Fruit fly (Drosophila melanogaster) whole organism, prepupa: ENCODE data around the gene CG18476.

Experiments
- Blimp-1 ChIP-seq: fragments of 200-800 bp; sonication (Bioruptor generic); optimal IDR thresholded peaks from 3 replicates; lab custom pipeline; 2017; ENCODE audit warnings: missing biosample characterization, missing genetic modification characterization, mild to moderate bottlenecking, moderate library complexity, missing genetic modification reagents
- CG10631 ChIP-seq: fragments of 200-800 bp; sonication (Bioruptor generic); optimal IDR thresholded peaks from 2 replicates; lab custom pipeline; 2016; ENCODE audit warnings: missing biosample characterization, missing genetic modification characterization
- CG10669 ChIP-seq: fragments of 200-800 bp; sonication (Bioruptor generic); optimal IDR thresholded peaks from 3 replicates; lab custom pipeline; 2018; ENCODE audit warnings: missing biosample characterization, mild to moderate bottlenecking, missing genetic modification characterization, moderate library complexity
- CG11294 ChIP-seq: fragments of 200-800 bp; sonication (Bioruptor generic); IDR thresholded peaks from 2 replicates; pipeline ENCODE4 v1.3.6; 2022; ENCODE audit warnings: missing biosample characterization, missing genetic modification characterization
- CG11762 ChIP-seq: fragments of 200-800 bp; sonication (Bioruptor generic); optimal IDR thresholded peaks from 3 replicates; lab custom pipeline; 2016; ENCODE audit warnings: missing biosample characterization, missing genetic modification characterization; ENCODE audit not compliant: insufficient read depth
- CG11902 ChIP-seq: fragments of 200-800 bp; sonication (Bioruptor generic); optimal IDR thresholded peaks from 3 replicates; lab custom pipeline; 2016; ENCODE audit warnings: missing biosample characterization, missing genetic modification characterization
- CG15336 ChIP-seq: fragments of 200-800 bp; sonication (Bioruptor generic); IDR thresholded peaks from 2 replicates; pipeline ENCODE4 v1.3.6; 2022; ENCODE audit warnings: missing biosample characterization, missing genetic modification characterization
- CG16779 ChIP-seq: fragments of 200-800 bp; sonication (Bioruptor generic); optimal IDR thresholded peaks from 3 replicates; lab custom pipeline; 2017; ENCODE audit warnings: missing biosample characterization, mild to moderate bottlenecking, missing genetic modification characterization
- CG31627 ChIP-seq: fragments of 200-800 bp; sonication (Bioruptor generic); optimal IDR thresholded peaks from 3 replicates; lab custom pipeline; 2016; ENCODE audit warnings: missing biosample characterization, missing genetic modification characterization
- CG34406 ChIP-seq: fragments of 200-800 bp; sonication (Bioruptor generic); optimal IDR thresholded peaks from 3 replicates; lab custom pipeline; 2016; ENCODE audit warnings: missing biosample characterization, missing genetic modification characterization
- CG3919 ChIP-seq: fragments of 200-800 bp; sonication (Bioruptor generic); optimal IDR thresholded peaks from 3 replicates; lab custom pipeline; 2016; ENCODE audit warnings: missing biosample characterization, missing genetic modification characterization
- CG4318 ChIP-seq: fragments of 200-800 bp; sonication (Bioruptor generic); optimal IDR thresholded peaks from 3 replicates; lab custom pipeline; 2017; ENCODE audit warnings: missing biosample characterization, mild to moderate bottlenecking, missing genetic modification characterization
- CG6163 ChIP-seq: fragments of 200-800 bp; sonication (Bioruptor generic); IDR thresholded peaks from 3 replicates; pipeline ENCODE4 v1.3.6; 2022; ENCODE audit warnings: missing biosample characterization, missing genetic modification characterization
- CG6276 ChIP-seq: fragments of 200-800 bp; sonication (Bioruptor generic); optimal IDR thresholded peaks from 2 replicates; lab custom pipeline; 2017; ENCODE audit warnings: missing biosample characterization, mild to moderate bottlenecking, missing genetic modification characterization
- CG6792 ChIP-seq: fragments of 200-800 bp; sonication (Bioruptor generic); optimal IDR thresholded peaks from 3 replicates; lab custom pipeline; 2016; ENCODE audit warnings: missing biosample characterization, missing genetic modification characterization
- CG6808 ChIP-seq: fragments of 200-800 bp; sonication (Bioruptor generic); optimal IDR thresholded peaks from 3 replicates; lab custom pipeline; 2017; ENCODE audit warnings: missing biosample characterization, missing genetic modification characterization, mild to moderate bottlenecking, moderate library complexity, missing genetic modification reagents
- CG8119 ChIP-seq: fragments of 200-800 bp; sonication (Bioruptor generic); IDR thresholded peaks from 3 replicates; pipeline ENCODE4 v1.3.6; 2022; ENCODE audit warnings: missing biosample characterization, missing genetic modification characterization
- CG8319 ChIP-seq: fragments of 200-800 bp; sonication (Bioruptor generic); optimal IDR thresholded peaks from 3 replicates; lab custom pipeline; 2016; ENCODE audit warnings: missing biosample characterization, missing genetic modification characterization
- CG9139 ChIP-seq: fragments of 200-800 bp; sonication (Bioruptor generic); optimal IDR thresholded peaks from 3 replicates; lab custom pipeline; 2017; ENCODE audit warnings: missing biosample characterization, mild to moderate bottlenecking, missing genetic modification characterization
- Eip75B ChIP-seq: fragments of 200-800 bp; sonication (Bioruptor generic); optimal IDR thresholded peaks from 3 replicates; lab custom pipeline; 2016; ENCODE audit warnings: missing biosample characterization, missing genetic modification characterization
- Eip78C ChIP-seq: fragments of 200-800 bp; sonication (Bioruptor generic); peaks from one replicate; lab custom pipeline; 2016; ENCODE audit warnings: missing biosample characterization, missing genetic modification characterization
- Eip93F ChIP-seq: fragments of 200-800 bp; sonication (Bioruptor generic); optimal IDR thresholded peaks from 2 replicates; lab custom pipeline; 2016; ENCODE audit warnings: missing biosample characterization, mild to moderate bottlenecking, missing genetic modification characterization
- Ets21C ChIP-seq: fragments of 200-800 bp; sonication (Bioruptor generic); optimal IDR thresholded peaks from 3 replicates; lab custom pipeline; 2016; ENCODE audit warnings: missing biosample characterization, missing genetic modification characterization
- Gug ChIP-seq: fragments of 200-800 bp; sonication (Bioruptor generic); IDR thresholded peaks from 2 replicates; pipeline ENCODE4 v1.3.6; 2022; ENCODE audit warnings: missing biosample characterization, missing genetic modification characterization
- Hr38 ChIP-seq: sonication (Bioruptor generic); optimal IDR thresholded peaks from 2 replicates; lab custom pipeline; 2016; ENCODE audit warnings: missing biosample characterization, missing genetic modification characterization
- Hr39 ChIP-seq: fragments of 200-800 bp; sonication (Bioruptor generic); optimal IDR thresholded peaks from 2 replicates; lab custom pipeline; 2016; ENCODE audit warnings: missing biosample characterization, missing genetic modification characterization
- Hr4 ChIP-seq: fragments of 200-800 bp; sonication (Bioruptor generic); optimal IDR thresholded peaks from 3 replicates; lab custom pipeline; 2016; ENCODE audit warnings: missing biosample characterization, missing genetic modification characterization
- Lpt ChIP-seq: fragments of 200-800 bp; sonication (Bioruptor generic); optimal IDR thresholded peaks from 3 replicates; lab custom pipeline; 2016; ENCODE audit warnings: missing biosample characterization, missing genetic modification characterization
- OdsH ChIP-seq: fragments of 200-800 bp; sonication (Bioruptor generic); optimal IDR thresholded peaks from 3 replicates; lab custom pipeline; 2016; ENCODE audit warnings: missing biosample characterization, missing genetic modification characterization
- Sox102F ChIP-seq: fragments of 200-800 bp; sonication (Bioruptor generic); optimal IDR thresholded peaks from 2 replicates; lab custom pipeline; 2016; ENCODE audit warnings: missing biosample characterization, mild to moderate bottlenecking, missing genetic modification characterization
- Sox14 ChIP-seq: fragments of 200-800 bp; sonication (Bioruptor generic); optimal IDR thresholded peaks from 3 replicates; lab custom pipeline; 2016; ENCODE audit warnings: missing biosample characterization, missing genetic modification characterization
- Sox15 ChIP-seq: fragments of 200-800 bp; sonication (Bioruptor generic); optimal IDR thresholded peaks from 3 replicates; lab custom pipeline; 2016; ENCODE audit warnings: missing biosample characterization, missing genetic modification characterization
- achi ChIP-seq: fragments of 200-800 bp; sonication (Bioruptor generic); optimal IDR thresholded peaks from 3 replicates; lab custom pipeline; 2016; ENCODE audit warnings: missing biosample characterization, missing genetic modification characterization
- acj6 ChIP-seq: fragments of 200-800 bp; sonication (Bioruptor generic); optimal IDR thresholded peaks from 3 replicates; lab custom pipeline; 2016; ENCODE audit warnings: missing biosample characterization, missing genetic modification characterization
- cyc ChIP-seq: fragments of 200-800 bp; sonication (Bioruptor generic); optimal IDR thresholded peaks from 3 replicates; lab custom pipeline; 2016; ENCODE audit warnings: missing biosample characterization, missing genetic modification characterization
- dac ChIP-seq: fragments of 200-800 bp; sonication (Bioruptor generic); optimal IDR thresholded peaks from 2 replicates; lab custom pipeline; 2017; ENCODE audit warnings: missing biosample characterization, mild to moderate bottlenecking, missing genetic modification characterization
- dsx ChIP-seq: fragments of 200-800 bp; optimal IDR thresholded peaks from 3 replicates; lab custom pipeline; 2019; ENCODE audit warnings: missing biosample characterization, mild to moderate bottlenecking, missing genetic modification characterization, moderate library complexity; ENCODE audit not compliant: poor library complexity, severe bottlenecking
- eg ChIP-seq: fragments of 200-800 bp; sonication (Bioruptor generic); IDR thresholded peaks from 3 replicates; pipeline ENCODE4 v1.3.6; 2022; ENCODE audit warnings: missing biosample characterization, missing genetic modification characterization
- esn ChIP-seq: fragments of 200-800 bp; sonication (Bioruptor generic); optimal IDR thresholded peaks from 2 replicates; lab custom pipeline; 2016; ENCODE audit warnings: missing biosample characterization, mild to moderate bottlenecking, missing genetic modification characterization, moderate library complexity
- fd59A ChIP-seq: fragments of 200-800 bp; sonication (Bioruptor generic); optimal IDR thresholded peaks from 2 replicates; lab custom pipeline; 2017; ENCODE audit warnings: missing biosample characterization, mild to moderate bottlenecking, missing genetic modification characterization, missing genetic modification reagents
- fd85E ChIP-seq: fragments of 200-800 bp; sonication (Bioruptor generic); optimal IDR thresholded peaks from 3 replicates; lab custom pipeline; 2016; ENCODE audit warnings: missing biosample characterization, missing genetic modification characterization
- fkh ChIP-seq: fragments of 200-800 bp; sonication (Bioruptor generic); optimal IDR thresholded peaks from 3 replicates; lab custom pipeline; 2017; ENCODE audit warnings: missing biosample characterization, mild to moderate bottlenecking, missing genetic modification characterization, moderate library complexity
- lz ChIP-seq: fragments of 200-800 bp; sonication (Bioruptor generic); optimal IDR thresholded peaks from 3 replicates; lab custom pipeline; 2016; ENCODE audit warnings: missing biosample characterization, missing genetic modification characterization
- salr ChIP-seq, 2 experiments: fragments of 200-800 bp; sonication (Bioruptor generic); optimal IDR thresholded peaks; 3 replicates each; lab custom pipeline; 2016 to 2018; ENCODE audit warnings: missing biosample characterization in 2 of 2, missing genetic modification characterization in 2 of 2, mild to moderate bottlenecking in 1 of 2
- spab ChIP-seq: fragments of 200-800 bp; sonication (Bioruptor generic); optimal IDR thresholded peaks from 2 replicates; lab custom pipeline; 2017; ENCODE audit warnings: missing biosample characterization, mild to moderate bottlenecking, missing genetic modification characterization, missing genetic modification reagents
- svp ChIP-seq: fragments of 200-800 bp; sonication (Bioruptor generic); peaks from one replicate; lab custom pipeline; 2016; ENCODE audit warnings: missing biosample characterization, missing genetic modification characterization

Gene CG18476

dm6 chr3R:11673955-11674663 is 3.8 kb downstream of the CG18476 start, which contains the start of gene CG14715 (continued):
- TF ChIP-seq dac (GFP tag; lab: Kevin White, UChicago) (no peak), CG6163 (GFP tag; lab: Robert Waterston, UW) (no peak), Gug (GFP tag; lab: Robert Waterston, UW) (no peak), Sox102F (GFP tag; lab: Kevin White, UChicago) (no peak), OdsH (GFP tag; lab: Kevin White, UChicago) (no peak), Hr4 (no peak), esn (GFP tag; lab: Kevin White, UChicago) (peak; percentile 59), CG6808 (no peak), Hr39 (GFP tag; lab: Kevin White, UChicago) (peak; percentile 57), spab (GFP tag; lab: Kevin White, UChicago) (no peak), CG11762 (no peak), Lpt (GFP tag; lab: Kevin White, UChicago) (no peak), svp (GFP tag; lab: Kevin White, UChicago) (peak; percentile 94), CG6792 (GFP tag; lab: Kevin White, UChicago) (peak; percentile 17), CG31627 (GFP tag; lab: Kevin White, UChicago) (peak; percentile 65), acj6 (GFP tag; lab: Kevin White, UChicago) (peak; percentile 30), CG10631 (GFP tag; lab: Kevin White, UChicago) (peak; percentile 31), achi (GFP tag; lab: Kevin White, UChicago) (no peak), Eip93F (GFP tag; lab: Kevin White, UChicago) (no peak), lz (GFP tag; lab: Kevin White, UChicago) (peak; percentile 47), Ets21C (GFP tag; lab: Kevin White, UChicago) (peak; percentile 19), Eip75B (GFP tag; lab: Kevin White, UChicago) (peak; percentile 27), Hr38 (no peak), dsx (no peak), CG11902 (GFP tag; lab: Kevin White, UChicago) (no peak), fd59A (GFP tag; lab: Kevin White, UChicago) (no peak), CG8119 (GFP tag; lab: Robert Waterston, UW) (no peak), CG9139 (GFP tag; lab: Kevin White, UChicago) (no peak), Eip78C (GFP tag; lab: Kevin White, UChicago) (peak; percentile 65), Blimp-1 (GFP tag; lab: Kevin White, UChicago) (no peak), fd85E (no peak), Sox15 (GFP tag; lab: Kevin White, UChicago) (peak; percentile 6)
- TF ChIP-seq, all 60 proteins: peak for 18

- TF ChIP-seq CG3919, result peak; percentile 33
- peak; percentile 50 for TF ChIP-seq Eip75B (GFP tag; lab: Kevin White, UChicago)
- no peak for TF ChIP-seq Gug (GFP tag; lab: Robert Waterston, UW)
- no peak for TF ChIP-seq Ets21C (GFP tag; lab: Kevin White, UChicago)
- peak; percentile 34 for TF ChIP-seq esn (GFP tag; lab: Kevin White, UChicago)
- peak; percentile 36 for TF ChIP-seq acj6 (GFP tag; lab: Kevin White, UChicago)
- no peak for TF ChIP-seq CG34406 (GFP tag; lab: Kevin White, UChicago)
- no peak for TF ChIP-seq Hr4
- peak; percentile 36 for TF ChIP-seq CG6792 (GFP tag; lab: Kevin White, UChicago)
- TF ChIP-seq CG11294 (GFP tag; lab: Robert Waterston, UW), result no peak
- peak; percentile 6 for TF ChIP-seq Sox15 (GFP tag; lab: Kevin White, UChicago)
- peak; percentile 85 for TF ChIP-seq Eip78C (GFP tag; lab: Kevin White, UChicago)
- no peak for TF ChIP-seq fkh (GFP tag; lab: Kevin White, UChicago)
- no peak for TF ChIP-seq Lpt (GFP tag; lab: Kevin White, UChicago)
- no peak for TF ChIP-seq CG4318
- TF ChIP-seq fd59A (GFP tag; lab: Kevin White, UChicago), result no peak
- no peak for TF ChIP-seq fd85E
- peak; percentile 8 for TF ChIP-seq dsx
- TF ChIP-seq Blimp-1 (GFP tag; lab: Kevin White, UChicago), result no peak
- no peak for TF ChIP-seq CG6276 (GFP tag; lab: Kevin White, UChicago)
- TF ChIP-seq Sox102F (GFP tag; lab: Kevin White, UChicago), result no peak
- TF ChIP-seq CG8319, result peak; percentile 18
- TF ChIP-seq salr (GFP tag; optimal IDR thresholded peaks at IDR 0.05; lab: Kevin White, UChicago), result no peak
- TF ChIP-seq CG15336 (GFP tag; lab: Robert Waterston, UW), result no peak
- peak; percentile 37 for TF ChIP-seq cyc (GFP tag; lab: Kevin White, UChicago)
- TF ChIP-seq CG8119 (GFP tag; lab: Robert Waterston, UW), result no peak
- TF ChIP-seq CG10669 (GFP tag; lab: Kevin White, UChicago), result peak; percentile 37
- TF ChIP-seq Sox14 (GFP tag; lab: Kevin White, UChicago), result peak; percentile 37
- no peak for TF ChIP-seq CG6163 (GFP tag; lab: Robert Waterston, UW)
- TF ChIP-seq CG16779 (tag; lab: Kevin White, UChicago), result no peak
- TF ChIP-seq eg, result 0 out of 3 replicates have a peak, but pooled peaks have one; percentile 16
- TF ChIP-seq Hr38, result no peak
- peak; percentile 47 for TF ChIP-seq lz (GFP tag; lab: Kevin White, UChicago)
Observed at dm6 chr3R:11671784-11672183, 6.1 kb downstream of the CG18476 start.
